Fruit fly (Drosophila melanogaster) whole organism, embryonic: ENCODE measurements around the gene CG3434.

Experiments
- BEAF-32 ChIP-seq: fragments of 200-800 bp; sonication (Bioruptor generic); optimal IDR thresholded peaks from 3 replicates; lab custom pipeline; 2017; ENCODE audit warnings: missing biosample characterization, missing genetic modification characterization, mild to moderate bottlenecking, moderate library complexity, missing genetic modification reagents
- Bdp1 ChIP-seq: fragments of 200-800 bp; sonication (Bioruptor generic); optimal IDR thresholded peaks from 3 replicates; lab custom pipeline; 2016; ENCODE audit warnings: missing biosample characterization, missing genetic modification characterization
- CG10366 ChIP-seq: fragments of 200-800 bp; sonication (Bioruptor generic); IDR thresholded peaks from 2 replicates; pipeline ENCODE4 v1.3.6; 2022; ENCODE audit warnings: missing biosample characterization, missing genetic modification characterization
- CG10654 ChIP-seq: fragments of 200-800 bp; sonication (Bioruptor generic); optimal IDR thresholded peaks from 2 replicates; lab custom pipeline; 2016; ENCODE audit warnings: missing biosample characterization, missing genetic modification characterization
- CG10959 ChIP-seq: fragments of 200-800 bp; sonication (Bioruptor generic); IDR thresholded peaks from 2 replicates; pipeline ENCODE4 v1.3.6; 2022; ENCODE audit warnings: missing biosample characterization, missing genetic modification characterization
- CG11504 ChIP-seq: fragments of 200-800 bp; sonication (Bioruptor generic); optimal IDR thresholded peaks from 3 replicates; lab custom pipeline; 2019; ENCODE audit warnings: missing biosample characterization, mild to moderate bottlenecking, missing genetic modification characterization, moderate library complexity
- CG12659 ChIP-seq: fragments of 200-800 bp; sonication (Bioruptor generic); optimal IDR thresholded peaks from 3 replicates; lab custom pipeline; 2017; ENCODE audit warnings: mild to moderate bottlenecking, missing biosample characterization, missing genetic modification reagents, missing genetic modification characterization
- CG12744 ChIP-seq: fragments of 200-800 bp; sonication (Bioruptor generic); optimal IDR thresholded peaks from 2 replicates; lab custom pipeline; 2016; ENCODE audit warnings: missing biosample characterization, missing genetic modification characterization
- CG13287 ChIP-seq: fragments of 200-800 bp; sonication (Bioruptor generic); IDR thresholded peaks from 2 replicates; pipeline ENCODE4 v1.3.6; 2022; ENCODE audit warnings: missing biosample characterization, missing genetic modification characterization; ENCODE audit not compliant: partially characterized antibody
- CG15601 ChIP-seq: fragments of 200-800 bp; sonication (Bioruptor generic); optimal IDR thresholded peaks from 3 replicates; lab custom pipeline; 2019; ENCODE audit warnings: missing biosample characterization, mild to moderate bottlenecking, missing genetic modification characterization, moderate library complexity
- CG17359 ChIP-seq: fragments of 200-800 bp; sonication (Bioruptor generic); optimal IDR thresholded peaks from 3 replicates; lab custom pipeline; 2018; ENCODE audit warnings: missing biosample characterization, mild to moderate bottlenecking, missing genetic modification characterization, moderate library complexity
- CG17385 ChIP-seq: fragments of 200-800 bp; sonication (Bioruptor generic); optimal IDR thresholded peaks from 3 replicates; lab custom pipeline; 2018; ENCODE audit warnings: missing biosample characterization, mild to moderate bottlenecking, missing genetic modification characterization
- CG17829 ChIP-seq: fragments of 200-800 bp; optimal IDR thresholded peaks from 2 replicates; lab custom pipeline; 2019; ENCODE audit warnings: missing biosample characterization, mild to moderate bottlenecking, missing genetic modification characterization, moderate library complexity
- CG2120 ChIP-seq: fragments of 200-800 bp; sonication (Bioruptor generic); optimal IDR thresholded peaks from 3 replicates; lab custom pipeline; 2016; ENCODE audit warnings: missing biosample characterization, missing genetic modification characterization
- CG3281 ChIP-seq: fragments of 200-800 bp; sonication (Bioruptor generic); optimal IDR thresholded peaks from 3 replicates; lab custom pipeline; 2017; ENCODE audit warnings: missing biosample characterization, mild to moderate bottlenecking, missing genetic modification characterization
- CG42726 ChIP-seq: fragments of 200-800 bp; sonication (Bioruptor generic); IDR thresholded peaks from 2 replicates; pipeline ENCODE4 v1.3.6; 2022; ENCODE audit warnings: missing biosample characterization, missing genetic modification characterization; ENCODE audit not compliant: partially characterized antibody
- CG43689 ChIP-seq: fragments of 200-800 bp; sonication (Bioruptor generic); IDR thresholded peaks from 2 replicates; pipeline ENCODE4 v1.3.6; 2022; ENCODE audit warnings: missing biosample characterization, missing genetic modification characterization
- CG7987 ChIP-seq: fragments of 200-800 bp; sonication (Bioruptor generic); optimal IDR thresholded peaks from 2 replicates; lab custom pipeline; 2018; ENCODE audit warnings: missing biosample characterization, mild to moderate bottlenecking, missing genetic modification characterization, moderate library complexity
- CG8765 ChIP-seq: fragments of 200-800 bp; sonication (Bioruptor generic); IDR thresholded peaks from 2 replicates; pipeline ENCODE4 v1.3.6; 2022; ENCODE audit warnings: missing biosample characterization, missing genetic modification characterization
- CoRest ChIP-seq: fragments of 200-800 bp; sonication (Bioruptor generic); optimal IDR thresholded peaks from 3 replicates; lab custom pipeline; 2018; ENCODE audit warnings: missing biosample characterization, mild to moderate bottlenecking, missing genetic modification characterization, moderate library complexity
- Deaf1 ChIP-seq: fragments of 200-800 bp; optimal IDR thresholded peaks from 3 replicates; lab custom pipeline; 2019; ENCODE audit warnings: missing biosample characterization, mild to moderate bottlenecking, missing genetic modification characterization, moderate library complexity
- E2f2 ChIP-seq: fragments of 200-800 bp; sonication (Bioruptor generic); IDR thresholded peaks from 2 replicates; pipeline ENCODE4 v1.3.6; 2022; ENCODE audit warnings: missing biosample characterization, missing genetic modification characterization
- HLH4C ChIP-seq: fragments of 200-800 bp; sonication (Bioruptor generic); IDR thresholded peaks from 3 replicates; pipeline ENCODE4 v1.3.6; 2022; ENCODE audit warnings: missing biosample characterization, missing genetic modification characterization; ENCODE audit not compliant: partially characterized antibody
- Sin3A ChIP-seq: fragments of >200 bp; optimal IDR thresholded peaks from 2 replicates; lab custom pipeline; 2018
- Ssrp ChIP-seq: fragments of 200-800 bp; sonication (Bioruptor generic); optimal IDR thresholded peaks from 2 replicates; lab custom pipeline; 2018; ENCODE audit warnings: missing biosample characterization, mild to moderate bottlenecking, missing genetic modification characterization, moderate library complexity
- Stat92E ChIP-seq, 3 experiments: fragments of >200 bp in 2 of 3; fragments of 200-800 bp in 1 of 3; sonication (Bioruptor generic) in 1 of 3; optimal IDR thresholded peaks; 2 replicates each; lab custom pipeline; 2017 to 2019; ENCODE audit warnings: missing biosample characterization in 3 of 3, missing genetic modification characterization in 3 of 3, mild to moderate bottlenecking in 1 of 3, moderate library complexity in 1 of 3
- Tbp ChIP-seq: fragments of >200 bp; optimal IDR thresholded peaks from 2 replicates; lab custom pipeline; 2018; ENCODE audit warnings: missing biosample characterization, missing genetic modification characterization
- ash1 ChIP-seq: fragments of 200-800 bp; sonication (Bioruptor generic); optimal IDR thresholded peaks from 2 replicates; lab custom pipeline; 2018; ENCODE audit warnings: missing biosample characterization, mild to moderate bottlenecking, missing genetic modification characterization
- caup ChIP-seq: fragments of 200-800 bp; sonication (Bioruptor generic); optimal IDR thresholded peaks from 3 replicates; lab custom pipeline; 2017; ENCODE audit warnings: missing biosample characterization, mild to moderate bottlenecking, missing genetic modification characterization, moderate library complexity; ENCODE audit not compliant: severe bottlenecking
- chn ChIP-seq: fragments of 200-800 bp; sonication (Bioruptor generic); optimal IDR thresholded peaks from 2 replicates; lab custom pipeline; 2016; ENCODE audit warnings: missing biosample characterization, missing genetic modification characterization
- crc ChIP-seq: fragments of 200-800 bp; sonication (Bioruptor generic); optimal IDR thresholded peaks from 2 replicates; lab custom pipeline; 2016; ENCODE audit warnings: missing biosample characterization, missing genetic modification characterization
- dan ChIP-seq: fragments of 200-800 bp; sonication (Bioruptor generic); IDR thresholded peaks from 2 replicates; pipeline ENCODE4 v1.3.6; 2022; ENCODE audit warnings: missing biosample characterization, missing genetic modification characterization
- dati ChIP-seq: fragments of 200-800 bp; sonication (Bioruptor generic); IDR thresholded peaks from 2 replicates; pipeline ENCODE4 v1.3.6; 2022; ENCODE audit warnings: missing biosample characterization, missing genetic modification characterization
- fru ChIP-seq: fragments of >200 bp; optimal IDR thresholded peaks from 2 replicates; lab custom pipeline; 2017
- gcm ChIP-seq: fragments of 200-800 bp; sonication (Bioruptor generic); optimal IDR thresholded peaks from 2 replicates; lab custom pipeline; 2019; ENCODE audit warnings: missing biosample characterization, mild to moderate bottlenecking, missing genetic modification characterization, moderate library complexity
- grau ChIP-seq: fragments of 200-800 bp; optimal IDR thresholded peaks from 3 replicates; lab custom pipeline; 2019; ENCODE audit warnings: missing biosample characterization, mild to moderate bottlenecking, missing genetic modification characterization, moderate library complexity
- gro ChIP-seq: fragments of 200-800 bp; sonication (Bioruptor generic); optimal IDR thresholded peaks from 2 replicates; lab custom pipeline; 2016; ENCODE audit warnings: missing biosample characterization, missing genetic modification characterization
- ind ChIP-seq: fragments of 200-800 bp; sonication (Bioruptor generic); optimal IDR thresholded peaks from 3 replicates; lab custom pipeline; 2016; ENCODE audit warnings: missing biosample characterization, missing genetic modification characterization
- odd ChIP-seq: fragments of 200-800 bp; sonication (Bioruptor generic); optimal IDR thresholded peaks from 2 replicates; lab custom pipeline; 2017; ENCODE audit warnings: missing biosample characterization, mild to moderate bottlenecking, missing genetic modification characterization
- peb ChIP-seq: fragments of 200-800 bp; sonication (Bioruptor generic); IDR thresholded peaks from 2 replicates; pipeline ENCODE4 v1.3.6; 2022; ENCODE audit warnings: missing biosample characterization, missing genetic modification characterization
- pros ChIP-seq: fragments of 200-800 bp; sonication (Bioruptor generic); optimal IDR thresholded peaks from 3 replicates; lab custom pipeline; 2019; ENCODE audit warnings: missing biosample characterization, mild to moderate bottlenecking, missing genetic modification characterization, moderate library complexity
- sc ChIP-seq, 3 experiments: fragments of >200 bp in 2 of 3; fragments of 200-800 bp in 1 of 3; sonication (Bioruptor generic) in 1 of 3; optimal IDR thresholded peaks; 2 replicates in 2 of 3; 3 replicates in 1 of 3; lab custom pipeline; 2017; ENCODE audit warnings: mild to moderate bottlenecking in 1 of 3, missing biosample characterization in 1 of 3, missing genetic modification characterization in 1 of 3, missing genetic modification reagents in 1 of 3
- scrt ChIP-seq: fragments of 200-800 bp; sonication (Bioruptor generic); optimal IDR thresholded peaks from 2 replicates; lab custom pipeline; 2018; ENCODE audit warnings: missing biosample characterization, mild to moderate bottlenecking, missing genetic modification characterization, moderate library complexity
- sim ChIP-seq: fragments of 200-800 bp; sonication (Bioruptor generic); IDR thresholded peaks from 2 replicates; pipeline ENCODE4 v1.3.6; 2022; ENCODE audit warnings: missing biosample characterization, missing genetic modification characterization
- stc ChIP-seq: fragments of 200-800 bp; sonication (Bioruptor generic); IDR thresholded peaks from 2 replicates; pipeline ENCODE4 v1.3.6; 2022; ENCODE audit warnings: missing biosample characterization, missing genetic modification characterization
- twi ChIP-seq: fragments of 200-800 bp; optimal IDR thresholded peaks from 2 replicates; lab custom pipeline; 2019; ENCODE audit warnings: missing biosample characterization, mild to moderate bottlenecking, missing genetic modification characterization, moderate library complexity
- tx ChIP-seq: fragments of 200-800 bp; sonication (Bioruptor generic); optimal IDR thresholded peaks from 2 replicates; lab custom pipeline; 2016; ENCODE audit warnings: missing biosample characterization, missing genetic modification characterization
- vvl ChIP-seq: fragments of 200-800 bp; sonication (Bioruptor generic); IDR thresholded peaks from 2 replicates; pipeline ENCODE4 v1.3.6; 2022; ENCODE audit warnings: missing biosample characterization, missing genetic modification characterization
- zen2 ChIP-seq: fragments of 200-800 bp; sonication (Bioruptor generic); IDR thresholded peaks from 3 replicates; pipeline ENCODE4 v1.3.6; 2022; ENCODE audit warnings: missing biosample characterization, missing genetic modification characterization; ENCODE audit not compliant: partially characterized antibody

Gene CG3434

dm6 chr3L:9509037-9509830 is 48.6 kb upstream of the CG3434 start, which contains the start of gene CG3408 (continued):
- TF ChIP-seq BEAF-32 (GFP tag; lab: Kevin White, UChicago) (peak; percentile 66), CG12659 (GFP tag; lab: Kevin White, UChicago) (peak; percentile 71), ash1 (GFP tag; lab: Kevin White, UChicago) (no peak), CG10654 (no peak), CG17829 (peak; percentile 20), vvl (GFP tag; lab: Robert Waterston, UW) (no peak), odd (GFP tag; lab: Kevin White, UChicago) (no peak), zen2 (GFP tag; lab: Robert Waterston, UW) (no peak), stc (no peak), CG17385 (GFP tag; lab: Kevin White, UChicago) (no peak), Ssrp (tag; lab: Kevin White, UChicago) (no peak), CG17359 (tag; lab: Kevin White, UChicago) (peak; percentile 20), CG10366 (GFP tag; lab: Robert Waterston, UW) (0 out of 2 replicates have a peak, but pooled peaks have one; percentile 3), CG8765 (no peak), CG15601 (tag; lab: Kevin White, UChicago) (peak; percentile 31), scrt (no peak), gcm (GFP tag; lab: Kevin White, UChicago) (no peak), CG42726 (no peak), Stat92E (GFP tag; optimal IDR thresholded peaks at IDR 0.05; lab: Kevin White, UChicago) (peak in 1 of 3 experiments; percentile 50), caup (no peak), fru (lab: Kevin White, UChicago) (no peak), CG12744 (GFP tag; lab: Kevin White, UChicago) (no peak), Tbp (GFP tag; lab: Kevin White, UChicago) (no peak), CG2120 (GFP tag; lab: Kevin White, UChicago) (no peak), pros (GFP tag; lab: Kevin White, UChicago) (peak; percentile 95), CG7987 (GFP tag; lab: Kevin White, UChicago) (peak; percentile 4), dati (GFP tag; lab: Robert Waterston, UW) (no peak), HLH4C (no peak), Deaf1 (tag; lab: Kevin White, UChicago) (peak; percentile 52), CG3281 (GFP tag; lab: Kevin White, UChicago) (no peak), grau (tag; lab: Kevin White, UChicago) (no peak), CG11504 (tag; lab: Kevin White, UChicago) (peak; percentile 18), CoRest (tag; lab: Kevin White, UChicago) (no peak), Bdp1 (no peak), sc (optimal IDR thresholded peaks at IDR 0.05; lab: Kevin White, UChicago) (no peak), sc (GFP tag; optimal IDR thresholded peaks at IDR 0.05; lab: Kevin White, UChicago) (no peak), dan (no peak), gro (GFP tag; lab: Kevin White, UChicago) (peak; percentile 52), crc (GFP tag; lab: Kevin White, UChicago) (no peak), E2f2 (GFP tag; lab: Robert Waterston, UW) (peak; percentile 73), sim (GFP tag; lab: Robert Waterston, UW) (no peak), chn (no peak), twi (tag; lab: Kevin White, UChicago) (no peak), CG13287 (GFP tag; lab: Robert Waterston, UW) (peak; percentile 57; the same call in 1 of the 2 replicates), Sin3A (peak; percentile 52), tx (no peak), CG10959 (GFP tag; lab: Robert Waterston, UW) (peak; percentile 74; the same call in 1 of the 2 replicates), peb (GFP tag; lab: Robert Waterston, UW) (no peak), CG43689 (GFP tag; lab: Robert Waterston, UW) (no peak), ind (GFP tag; lab: Kevin White, UChicago) (no peak)
